Fruit fly (Drosophila melanogaster): ENCODE data around the gene CycD.

CycD gene

dm6 chrX:15940105-15940955 is 30.9 kb upstream of the CycD start, which contains the start of gene Stim (continued):
- peak in 1 of 2 experiments; percentile 8 for TF ChIP-seq Eip74EF (GFP tag; optimal IDR thresholded peaks at IDR 0.05)
- TF ChIP-seq CG10462 (GFP tag; optimal IDR thresholded peaks at IDR 0.05): no peak
- no peak for TF ChIP-seq CG8290 (GFP tag; optimal IDR thresholded peaks at IDR 0.05)
- no peak for TF ChIP-seq CG8290 (tag; optimal IDR thresholded peaks at IDR 0.05)
- TF ChIP-seq NC2β (GFP tag; optimal IDR thresholded peaks at IDR 0.05): no peak
- TF ChIP-seq nerfin-2 (GFP tag; IDR thresholded peaks at IDR 0.05; ENCODE audit: partially characterized antibody): no peak
- peak; percentile 1 for TF ChIP-seq sens (GFP tag)
- TF ChIP-seq esg (GFP tag; conservative IDR thresholded peaks at IDR 0.05): no peak
- no peak for TF ChIP-seq CG4360 (GFP tag; IDR thresholded peaks at IDR 0.05)
- TF ChIP-seq CG11247 (GFP tag; IDR thresholded peaks at IDR 0.05): no peak
- TF ChIP-seq lola (GFP tag; optimal IDR thresholded peaks at IDR 0.05): peak in 1 of 3 experiments; percentile 70
- TF ChIP-seq MBD-R2 (GFP tag; IDR thresholded peaks at IDR 0.05): peak; percentile 11; the same call in 1 of the 2 replicates
- TF ChIP-seq CG4617 (GFP tag; optimal IDR thresholded peaks at IDR 0.05; ENCODE audit: borderline replicate concordance): peak; percentile 67
- peak; percentile 23 for TF ChIP-seq CG14710 (tag; optimal IDR thresholded peaks at IDR 0.05)
- TF ChIP-seq nmo (GFP tag; optimal IDR thresholded peaks at IDR 0.05): peak; percentile 15
- no peak for TF ChIP-seq shn (GFP tag; optimal IDR thresholded peaks at IDR 0.05)
- TF ChIP-seq Atf-2 (GFP tag; optimal IDR thresholded peaks at IDR 0.05): no peak
- no peak for TF ChIP-seq CG5180 (GFP tag; optimal IDR thresholded peaks at IDR 0.05)
- TF ChIP-seq Dp (GFP tag; optimal IDR thresholded peaks at IDR 0.05): no peak
- TF ChIP-seq fu2 (GFP tag; optimal IDR thresholded peaks at IDR 0.05): no peak
- TF ChIP-seq fd96Cb (tag; optimal IDR thresholded peaks at IDR 0.05): no peak
- no peak for TF ChIP-seq CG7556 (GFP tag; optimal IDR thresholded peaks at IDR 0.05)
- no peak for TF ChIP-seq CG13894 (tag; optimal IDR thresholded peaks at IDR 0.05)
- peak; percentile 57 for TF ChIP-seq gfzf (GFP tag; optimal IDR thresholded peaks at IDR 0.05)
- TF ChIP-seq gcm (GFP tag; optimal IDR thresholded peaks at IDR 0.05): no peak
- no peak for TF ChIP-seq Hr39 (optimal IDR thresholded peaks at IDR 0.05)
- no peak for TF ChIP-seq sr (GFP tag; IDR thresholded peaks at IDR 0.05)
- no peak for TF ChIP-seq Awh (GFP tag; IDR thresholded peaks at IDR 0.05)
- no peak for TF ChIP-seq Hmx (GFP tag; optimal IDR thresholded peaks at IDR 0.05)
- TF ChIP-seq CG7786 (GFP tag; optimal IDR thresholded peaks at IDR 0.05): no peak
- no peak for TF ChIP-seq exex (tag; optimal IDR thresholded peaks at IDR 0.05)
- TF ChIP-seq Mrtf (GFP tag; IDR thresholded peaks at IDR 0.05): no peak
- no peak for TF ChIP-seq Antp (GFP tag; optimal IDR thresholded peaks at IDR 0.05)
- no peak for TF ChIP-seq slbo (GFP tag; IDR thresholded peaks at IDR 0.05)
- TF ChIP-seq Nf-YA (GFP tag; IDR thresholded peaks at IDR 0.05): no peak
- no peak for TF ChIP-seq CG3847 (GFP tag; IDR thresholded peaks at IDR 0.05)
- peak; percentile 17 for TF ChIP-seq CG9797 (GFP tag; optimal IDR thresholded peaks at IDR 0.05)
- TF ChIP-seq run (tag; optimal IDR thresholded peaks at IDR 0.05): no peak
- TF ChIP-seq nerfin-1 (tag; optimal IDR thresholded peaks at IDR 0.05): peak; percentile 20
- peak; percentile 89 for TF ChIP-seq CG7357 (GFP tag; IDR thresholded peaks at IDR 0.05)
- TF ChIP-seq CG1603 (tag; optimal IDR thresholded peaks at IDR 0.05): peak; percentile 70
- no peak for TF ChIP-seq oc (tag; optimal IDR thresholded peaks at IDR 0.05)
- no peak for TF ChIP-seq CG14014 (GFP tag; IDR thresholded peaks at IDR 0.05)
- TF ChIP-seq BEAF-32 (GFP tag; optimal IDR thresholded peaks at IDR 0.05): peak; percentile 30

All from whole organism, embryonic.